Fruit fly (Drosophila melanogaster) whole organism, adult: ENCODE measurements around the gene Zn72D.

Experiments used
- CG1620 ChIP-seq: fragments of 200-800 bp; sonication (Bioruptor generic); optimal IDR thresholded peaks from 2 replicates; lab custom pipeline; 2016; ENCODE audit warnings: missing biosample characterization, missing genetic modification characterization
- CG7101 ChIP-seq: fragments of 200-800 bp; sonication (Bioruptor generic); optimal IDR thresholded peaks from 2 replicates; lab custom pipeline; 2018; ENCODE audit warnings: missing biosample characterization, mild to moderate bottlenecking, missing genetic modification characterization, moderate library complexity
- Hr96 ChIP-seq: fragments of 200-800 bp; sonication (Bioruptor generic); optimal IDR thresholded peaks from 2 replicates; lab custom pipeline; 2016; ENCODE audit warnings: missing biosample characterization, missing genetic modification characterization
- Mnt ChIP-seq: fragments of 200-800 bp; sonication (Bioruptor generic); optimal IDR thresholded peaks from 2 replicates; lab custom pipeline; 2016; ENCODE audit warnings: missing biosample characterization, mild to moderate bottlenecking, missing genetic modification characterization
- kay ChIP-seq: fragments of 200-800 bp; sonication (Bioruptor generic); peaks from one replicate; lab custom pipeline; 2016; ENCODE audit warnings: missing biosample characterization, missing genetic modification characterization, borderline replicate concordance
- ovo ChIP-seq: fragments of 200-800 bp; sonication (Bioruptor generic); optimal IDR thresholded peaks from 2 replicates; lab custom pipeline; 2016; ENCODE audit warnings: missing biosample characterization, missing genetic modification characterization
- pad ChIP-seq: fragments of 200-800 bp; sonication (Bioruptor generic); optimal IDR thresholded peaks from 3 replicates; lab custom pipeline; 2017; ENCODE audit warnings: missing biosample characterization, missing genetic modification characterization, mild to moderate bottlenecking, moderate library complexity, missing genetic modification reagents
- tj ChIP-seq: fragments of 200-800 bp; sonication (Bioruptor generic); optimal IDR thresholded peaks from 3 replicates; lab custom pipeline; 2017; ENCODE audit warnings: missing biosample characterization, mild to moderate bottlenecking, missing genetic modification characterization, moderate library complexity
- toe ChIP-seq: fragments of 200-800 bp; sonication (Bioruptor generic); optimal IDR thresholded peaks from 2 replicates; lab custom pipeline; 2016; ENCODE audit warnings: missing biosample characterization, missing genetic modification characterization

DNA sequence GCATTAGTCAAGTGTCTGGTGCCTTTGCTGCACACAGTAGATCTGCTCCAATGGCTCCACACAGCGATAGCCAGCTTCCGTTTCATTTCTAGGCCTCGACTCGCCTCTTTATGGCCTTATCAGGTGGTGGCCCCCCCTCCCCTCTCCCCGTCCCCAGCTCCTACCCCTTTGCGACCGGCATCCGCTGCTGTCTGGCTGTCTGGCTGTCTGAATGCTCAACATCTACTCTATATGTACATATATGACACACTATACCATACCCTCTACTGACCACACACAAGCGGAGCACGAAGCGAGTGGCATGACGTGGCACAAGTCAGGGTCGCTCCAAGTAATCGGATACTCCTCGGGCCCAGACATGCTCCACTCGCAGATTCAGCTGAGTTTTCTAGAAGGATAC is 45.9 kb upstream of the Zn72D start:
- TF ChIP-seq CG7101 (tag; lab: Kevin White, UChicago) = no peak
- TF ChIP-seq tj = no peak
- no peak for TF ChIP-seq pad
- no peak for TF ChIP-seq ovo (GFP tag; lab: Kevin White, UChicago)
- no peak for TF ChIP-seq CG1620 (GFP tag; lab: Kevin White, UChicago)
- TF ChIP-seq Hr96 (GFP tag; lab: Kevin White, UChicago) = no peak
- TF ChIP-seq kay (GFP tag; lab: Kevin White, UChicago) = no peak
- TF ChIP-seq toe = no peak
- TF ChIP-seq Mnt = no peak
